Fruit fly (Drosophila melanogaster): ENCODE results near the gene ClpP.
A peak's percentile ranks its signal among the peaks of the same experiment; 100 is the strongest.

DNA sequence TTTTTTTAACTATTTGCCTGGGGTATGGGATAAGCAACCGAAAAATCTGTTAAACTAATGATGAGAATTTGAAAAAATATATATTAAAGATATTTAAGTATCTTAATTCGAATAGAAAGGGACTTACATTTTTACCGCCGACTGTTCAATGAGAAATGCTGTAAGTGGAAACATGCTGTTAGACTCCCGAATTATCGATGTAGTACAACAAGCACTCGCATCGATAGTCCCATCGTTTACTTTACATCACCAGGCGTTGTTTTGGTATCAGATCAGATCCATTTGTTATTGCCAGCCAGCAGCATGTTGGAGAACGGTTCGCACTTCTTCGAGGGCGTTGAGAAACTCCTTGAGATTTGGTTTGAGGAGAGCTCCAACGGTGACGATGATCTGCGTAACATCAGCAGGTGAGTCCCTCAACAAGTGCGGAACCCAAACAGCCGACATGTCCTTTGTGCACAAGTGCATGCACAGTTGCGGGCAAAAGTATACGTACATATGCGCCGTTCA, 17.3 kb upstream of the ClpP start, which contains the start of gene SamDC:
- TF ChIP-seq CG8478 (optimal IDR thresholded peaks at IDR 0.05) (no peak), CTCF (optimal IDR thresholded peaks at IDR 0.05) (peak in 1 of 2 experiments; percentile 15)

Measured in S2 (cell line).